Worm (Caenorhabditis elegans): ENCODE results near the gene F07H5.10.

- TF ChIP-seq unc-39 (tag; optimal IDR thresholded peaks at IDR 0.05) (no peak), pha-4 (tag; optimal IDR thresholded peaks at IDR 0.05) (no peak), ztf-11 (tag; optimal IDR thresholded peaks at IDR 0.05) (no peak), unc-62 (GFP tag; optimal IDR thresholded peaks at IDR 0.05) (no peak), hlh-1 (tag; optimal IDR thresholded peaks at IDR 0.05) (no peak), nhr-76 (tag; optimal IDR thresholded peaks at IDR 0.05) (no peak), elt-3 (tag; optimal IDR thresholded peaks at IDR 0.05) (no peak), blmp-1 (tag; optimal IDR thresholded peaks at IDR 0.05) (no peak), lin-13 (tag; optimal IDR thresholded peaks at IDR 0.05) (no peak), nhr-28 (tag; optimal IDR thresholded peaks at IDR 0.05) (no peak), snpc-4 (tag; optimal IDR thresholded peaks at IDR 0.05) (no peak), ces-1 (GFP tag; optimal IDR thresholded peaks at IDR 0.05) (no peak), mep-1 (tag; optimal IDR thresholded peaks at IDR 0.05) (no peak)
These were observed 17.4 kb upstream of the F07H5.10 start, which contains the start of gene nas-25 for ce11 chrII:8825769-8826168.
